Worm (Caenorhabditis elegans) whole organism, young adult: ENCODE data around the gene C26B9.3.

Experiments
- ama-1 ChIP-seq, 3 experiments: fragments of 150-350 bp in 1 of 3; sonication (generic microtip) in 2 of 3; optimal IDR thresholded peaks; 2 replicates each; lab custom pipeline; 2014 to 2018; ENCODE audit warnings: missing biosample characterization in 2 of 3, missing genetic modification characterization in 2 of 3, missing genetic modification reagents in 2 of 3
- bed-2 ChIP-seq: fragments of 200-800 bp; sonication (Bioruptor generic); IDR thresholded peaks from 2 replicates; pipeline ENCODE4 v1.3.6; 2022; ENCODE audit warnings: missing genetic modification reagents, missing genetic modification characterization, missing compliant biosample characterization
- cebp-2 ChIP-seq: fragments of 200-800 bp; sonication (Bioruptor generic); IDR thresholded peaks from 2 replicates; pipeline ENCODE4 v1.3.6; 2022; ENCODE audit warnings: missing genetic modification characterization, missing compliant biosample characterization
- lin-40 ChIP-seq: sonication (generic microtip); optimal IDR thresholded peaks from 2 replicates; lab custom pipeline; 2016; ENCODE audit warnings: missing genetic modification characterization, mild to moderate bottlenecking, missing compliant biosample characterization, missing genotype, missing genetic modification reagents
- nhr-179 ChIP-seq: sonication (generic microtip); optimal IDR thresholded peaks from 2 replicates; lab custom pipeline; 2016; ENCODE audit warnings: mild to moderate bottlenecking, missing genetic modification characterization, missing compliant biosample characterization
- rcor-1 ChIP-seq: fragments of 200-800 bp; sonication (Bioruptor generic); IDR thresholded peaks from 2 replicates; pipeline ENCODE4 v1.3.6; 2022; ENCODE audit warnings: missing genetic modification reagents, missing genetic modification characterization, missing compliant biosample characterization

- TF ChIP-seq nhr-179 (tag; lab: Kevin White, UChicago) (no peak), bed-2 (GFP tag; lab: Robert Waterston, UW) (no peak), lin-40 (tag; lab: Kevin White, UChicago) (no peak), rcor-1 (no peak), ama-1 (optimal IDR thresholded peaks at IDR 0.05; lab: Kevin White, UChicago) (no peak), ama-1 (GFP tag; optimal IDR thresholded peaks at IDR 0.05; lab: Kevin White, UChicago) (no peak), cebp-2 (GFP tag; lab: Robert Waterston, UW) (no peak)
Observed at ce11 chrX:5360682-5361081, 22.6 kb downstream of the C26B9.3 start.
